Worm (Caenorhabditis elegans) whole organism, L4 larva: ENCODE data around the gene C26F1.1.

ENCODE experiments used
- F26F4.8 ChIP-seq: fragments of 200-800 bp; sonication (Bioruptor generic); conservative IDR thresholded peaks from 2 replicates; pipeline ENCODE4 v1.3.6; 2022; ENCODE audit warnings: missing genetic modification characterization, missing compliant biosample characterization
- R02D3.7 ChIP-seq: fragments of 150-350 bp; sonication (generic microtip); optimal IDR thresholded peaks from 3 replicates; lab custom pipeline; 2014; ENCODE audit warnings: missing biosample characterization, missing genetic modification characterization
- T26A8.4 ChIP-seq: fragments of 200-800 bp; sonication (Bioruptor generic); IDR thresholded peaks from 2 replicates; pipeline ENCODE4 v1.3.6; 2022; ENCODE audit warnings: missing genetic modification characterization, missing compliant biosample characterization
- Y105C5A.15 ChIP-seq: fragments of 200-800 bp; sonication (Bioruptor generic); IDR thresholded peaks from 2 replicates; pipeline ENCODE4 v1.3.6; 2022; ENCODE audit warnings: missing genetic modification characterization, missing compliant biosample characterization
- Y48G9A.11 ChIP-seq: fragments of 200-800 bp; sonication (Bioruptor generic); IDR thresholded peaks from 2 replicates; pipeline ENCODE4 v1.3.6; 2022; ENCODE audit warnings: missing genetic modification reagents, missing genetic modification characterization, missing compliant biosample characterization
- Y75B8A.6 ChIP-seq: fragments of 200-800 bp; sonication (Bioruptor generic); IDR thresholded peaks from 2 replicates; pipeline ENCODE4 v1.3.6; 2022; ENCODE audit warnings: missing genetic modification reagents, missing genetic modification characterization, missing compliant biosample characterization
- ZK546.5 ChIP-seq, 2 experiments: sonication (generic microtip); optimal IDR thresholded peaks; 2 replicates each; lab custom pipeline; 2017; ENCODE audit warnings: missing biosample characterization in 2 of 2, missing genetic modification characterization in 2 of 2
- aha-1 ChIP-seq: fragments of 150-350 bp; peaks from one replicate; lab custom pipeline; 2014; ENCODE audit warnings: missing biosample characterization, missing genetic modification characterization
- arid-1 ChIP-seq: fragments of 200-800 bp; sonication (Bioruptor generic); conservative IDR thresholded peaks from 2 replicates; pipeline ENCODE4 v1.3.6; 2022; ENCODE audit warnings: missing genetic modification reagents, missing genetic modification characterization, missing compliant biosample characterization
- ceh-20 ChIP-seq: fragments of 200-800 bp; sonication (Bioruptor generic); IDR thresholded peaks from 2 replicates; pipeline ENCODE4 v1.3.6; 2022; ENCODE audit warnings: missing genetic modification reagents, missing genetic modification characterization, missing compliant biosample characterization
- ceh-32 ChIP-seq: sonication (generic microtip); optimal IDR thresholded peaks from 2 replicates; lab custom pipeline; 2016; ENCODE audit warnings: mild to moderate bottlenecking, missing genetic modification characterization, missing compliant biosample characterization; ENCODE audit not compliant: poor library complexity
- ces-1 ChIP-seq: fragments of 150-350 bp; sonication (generic microtip); optimal IDR thresholded peaks from 4 replicates; lab custom pipeline; 2014; ENCODE audit warnings: missing biosample characterization, missing genetic modification reagents, missing genetic modification characterization
- ctbp-1 ChIP-seq: fragments of 200-800 bp; sonication (Bioruptor generic); IDR thresholded peaks from 2 replicates; pipeline ENCODE4 v1.3.6; 2022; ENCODE audit warnings: missing genetic modification reagents, missing genetic modification characterization, missing compliant biosample characterization
- daf-12 ChIP-seq: fragments of 150-350 bp; optimal IDR thresholded peaks from 2 replicates; lab custom pipeline; 2014; ENCODE audit warnings: missing biosample characterization, missing genetic modification reagents, missing genetic modification characterization
- dmd-9 ChIP-seq: fragments of 200-800 bp; sonication (Bioruptor generic); IDR thresholded peaks from 2 replicates; pipeline ENCODE4 v1.3.6; 2022; ENCODE audit warnings: missing genetic modification reagents, missing genetic modification characterization, missing compliant biosample characterization
- dpl-1 ChIP-seq: fragments of 150-350 bp; optimal IDR thresholded peaks from 2 replicates; lab custom pipeline; 2014; ENCODE audit warnings: missing biosample characterization, missing genetic modification reagents, missing genetic modification characterization
- dve-1 ChIP-seq: sonication (generic microtip); optimal IDR thresholded peaks from 2 replicates; lab custom pipeline; 2017; ENCODE audit warnings: antibody characterized with exemption, mild to moderate bottlenecking, missing genetic modification characterization, missing compliant biosample characterization; ENCODE audit not compliant: insufficient read depth
- egl-27 ChIP-seq: sonication (generic microtip); optimal IDR thresholded peaks from 3 replicates; lab custom pipeline; 2017; ENCODE audit warnings: missing biosample characterization, missing genetic modification reagents, missing genetic modification characterization
- egl-43 ChIP-seq: fragments of 200-800 bp; sonication (Bioruptor generic); IDR thresholded peaks from 2 replicates; pipeline ENCODE4 v1.3.6; 2022; ENCODE audit warnings: missing genetic modification reagents, missing genetic modification characterization, missing compliant biosample characterization
- fkh-10 ChIP-seq: fragments of 150-350 bp; optimal IDR thresholded peaks from 2 replicates; lab custom pipeline; 2014; ENCODE audit warnings: missing biosample characterization, missing genetic modification reagents, missing genetic modification characterization
- hlh-30 ChIP-seq: sonication (generic microtip); optimal IDR thresholded peaks from 2 replicates; lab custom pipeline; 2017; ENCODE audit warnings: antibody characterized with exemption, mild to moderate bottlenecking, missing genetic modification characterization, missing compliant biosample characterization; ENCODE audit not compliant: insufficient read depth
- hmg-1.1 ChIP-seq: fragments of 200-800 bp; sonication (Bioruptor generic); IDR thresholded peaks from 2 replicates; pipeline ENCODE4 v1.3.6; 2022; ENCODE audit warnings: missing genetic modification reagents, missing genetic modification characterization, missing compliant biosample characterization
- lim-7 ChIP-seq: fragments of 200-800 bp; sonication (Bioruptor generic); IDR thresholded peaks from 2 replicates; pipeline ENCODE4 v1.3.6; 2022; ENCODE audit warnings: missing genetic modification characterization, missing compliant biosample characterization
- lin-29 ChIP-seq: fragments of 200-800 bp; sonication (Bioruptor generic); IDR thresholded peaks from 2 replicates; pipeline ENCODE4 v1.3.6; 2022; ENCODE audit warnings: missing genetic modification reagents, missing genetic modification characterization, missing compliant biosample characterization
- lin-38 ChIP-seq: fragments of 200-800 bp; sonication (Bioruptor generic); IDR thresholded peaks from 2 replicates; pipeline ENCODE4 v1.3.6; 2022; ENCODE audit warnings: missing genetic modification reagents, missing genetic modification characterization, missing compliant biosample characterization
- lir-3 ChIP-seq: sonication (generic microtip); optimal IDR thresholded peaks from 2 replicates; lab custom pipeline; 2016; ENCODE audit warnings: mild to moderate bottlenecking, missing genetic modification characterization, missing compliant biosample characterization
- lsy-2 ChIP-seq, 2 experiments: fragments of 150-350 bp in 1 of 2; sonication (generic microtip) in 1 of 2; optimal IDR thresholded peaks; 2 replicates each; lab custom pipeline; 2014 to 2017; ENCODE audit warnings: missing biosample characterization in 2 of 2, missing genetic modification characterization in 2 of 2
- madf-5 ChIP-seq, 2 experiments: fragments of 200-800 bp; sonication (Bioruptor generic); IDR thresholded peaks; 2 replicates each; pipeline ENCODE4 v1.3.6; 2022; ENCODE audit warnings: missing compliant biosample characterization in 2 of 2, missing genetic modification characterization in 2 of 2
- mdl-1 ChIP-seq, 2 experiments: fragments of 150-350 bp in 1 of 2; sonication (generic microtip) in 1 of 2; optimal IDR thresholded peaks; 2 replicates each; lab custom pipeline; 2014 to 2017; ENCODE audit warnings: missing biosample characterization in 2 of 2, missing genetic modification characterization in 2 of 2
- mxl-3 ChIP-seq: fragments of 200-800 bp; sonication (Bioruptor generic); optimal IDR thresholded peaks from 2 replicates; lab custom pipeline; 2018; ENCODE audit warnings: mild to moderate bottlenecking, missing genetic modification characterization, missing compliant biosample characterization
- nhr-11 ChIP-seq: fragments of 150-350 bp; optimal IDR thresholded peaks from 2 replicates; lab custom pipeline; 2014; ENCODE audit warnings: missing biosample characterization, missing genetic modification characterization
- nhr-28 ChIP-seq: fragments of 150-350 bp; optimal IDR thresholded peaks from 2 replicates; lab custom pipeline; 2014; ENCODE audit warnings: missing biosample characterization, missing genetic modification characterization
- nhr-42 ChIP-seq: fragments of 200-800 bp; sonication (Bioruptor generic); IDR thresholded peaks from 2 replicates; pipeline ENCODE4 v1.3.6; 2022; ENCODE audit warnings: missing genetic modification characterization, missing compliant biosample characterization
- pha-4 ChIP-seq, 2 experiments: fragments of 150-350 bp in 1 of 2; fragments of 200-800 bp in 1 of 2; sonication (Bioruptor generic) in 1 of 2; IDR thresholded peaks in 1 of 2; optimal IDR thresholded peaks in 1 of 2; 2 replicates each; pipeline versions ENCODE4 v1.3.6 to Lab custom; 2014 to 2022; ENCODE audit warnings: missing genetic modification characterization in 2 of 2, missing genetic modification reagents in 2 of 2, missing biosample characterization in 1 of 2, missing compliant biosample characterization in 1 of 2
- php-3 ChIP-seq: fragments of 200-800 bp; sonication (Bioruptor generic); IDR thresholded peaks from 2 replicates; pipeline ENCODE4 v1.3.6; 2022; ENCODE audit warnings: missing genetic modification reagents, missing genetic modification characterization, missing compliant biosample characterization
- pqm-1 ChIP-seq: sonication (generic microtip); optimal IDR thresholded peaks from 2 replicates; lab custom pipeline; 2017; ENCODE audit warnings: missing biosample characterization, missing genetic modification characterization
- sdz-12 ChIP-seq: fragments of 200-800 bp; sonication (Bioruptor generic); optimal IDR thresholded peaks from 2 replicates; lab custom pipeline; 2018; ENCODE audit warnings: mild to moderate bottlenecking, missing genetic modification characterization, missing compliant biosample characterization
- set-16 ChIP-seq: fragments of 200-800 bp; sonication (Bioruptor generic); IDR thresholded peaks from 2 replicates; pipeline ENCODE4 v1.3.6; 2022; ENCODE audit warnings: missing genetic modification reagents, missing genetic modification characterization, missing compliant biosample characterization
- spr-3 ChIP-seq: fragments of 200-800 bp; sonication (Bioruptor generic); optimal IDR thresholded peaks from 2 replicates; lab custom pipeline; 2018; ENCODE audit warnings: mild to moderate bottlenecking, missing genetic modification characterization, missing compliant biosample characterization
- vab-7 ChIP-seq: fragments of 200-800 bp; sonication (Bioruptor generic); IDR thresholded peaks from 2 replicates; pipeline ENCODE4 v1.3.6; 2022; ENCODE audit warnings: missing genetic modification reagents, missing genetic modification characterization, missing compliant biosample characterization
- zfp-2 ChIP-seq: sonication (generic microtip); optimal IDR thresholded peaks from 2 replicates; lab custom pipeline; 2016; ENCODE audit warnings: mild to moderate bottlenecking, missing genetic modification characterization, missing compliant biosample characterization
- ztf-11 ChIP-seq: fragments of 150-350 bp; optimal IDR thresholded peaks from 2 replicates; lab custom pipeline; 2014; ENCODE audit warnings: missing biosample characterization, missing genetic modification characterization

C26F1.1 gene

DNA sequence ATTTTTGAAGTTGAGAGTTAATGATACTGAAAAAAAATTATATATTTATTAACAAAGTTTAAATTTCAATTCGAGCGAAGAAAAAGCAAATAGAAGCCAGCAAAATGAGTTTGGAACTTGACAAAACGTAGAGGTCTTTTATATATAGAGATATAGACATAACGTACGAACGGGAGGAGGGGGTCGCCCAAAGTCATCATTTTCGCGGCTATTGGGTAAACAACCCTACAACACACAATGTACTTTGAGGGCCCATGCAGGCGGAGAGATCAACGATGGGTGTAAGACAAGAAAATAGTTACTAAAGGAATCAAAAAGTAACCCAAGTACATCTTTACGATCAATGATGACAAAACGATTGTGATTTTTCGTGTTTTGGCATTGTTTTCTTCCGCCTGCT is 26.5 kb downstream of the C26F1.1 start, which contains the start of gene ZK742.4:
ZK742.4 (minus strand) TSS at position 35 of the 400 bp plus-strand sequence.
- TF ChIP-seq lim-7 (no peak), egl-27 (no peak), pha-4 (GFP tag; IDR thresholded peaks at IDR 0.05; lab: Robert Waterston, UW) (0 out of 2 replicates have a peak, but pooled peaks have one; percentile 21), pha-4 (tag; optimal IDR thresholded peaks at IDR 0.05; lab: Kevin White, UChicago) (no peak), zfp-2 (tag; lab: Kevin White, UChicago) (no peak), dpl-1 (GFP tag; lab: Kevin White, UChicago) (no peak), mxl-3 (GFP tag; lab: Kevin White, UChicago) (no peak), nhr-11 (tag; lab: Kevin White, UChicago) (no peak), ZK546.5 (tag; optimal IDR thresholded peaks at IDR 0.05; lab: Kevin White, UChicago) (no peak), nhr-28 (tag; lab: Kevin White, UChicago) (peak; percentile 43)

DNA sequence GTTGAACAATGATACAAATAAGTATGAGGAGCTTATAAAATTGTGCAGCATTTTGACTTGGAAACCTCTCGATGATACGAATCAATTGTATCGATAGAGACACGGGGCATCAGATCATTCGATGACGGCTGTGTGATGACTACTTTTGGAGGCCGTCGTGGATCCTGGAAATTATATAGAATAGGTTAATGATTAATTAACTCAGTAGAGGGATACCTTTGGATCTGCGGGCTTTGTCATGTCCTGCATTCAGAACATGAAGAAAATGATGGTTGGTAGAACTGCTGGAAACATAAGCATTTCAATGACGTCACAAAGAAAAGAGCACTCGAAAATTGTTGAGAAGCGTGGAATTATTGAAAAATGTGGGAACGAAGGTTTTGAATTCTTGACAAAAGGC is 29.4 kb downstream of the C26F1.1 start, which contains the start of gene ZK742.6:
ZK742.6 (minus strand) TSS at position 342 of the 400 bp plus-strand sequence.
- TF ChIP-seq nhr-28 (tag; lab: Kevin White, UChicago) (no peak), nhr-11 (tag; lab: Kevin White, UChicago) (no peak), set-16 (no peak), hlh-30 (tag; lab: Kevin White, UChicago) (no peak), daf-12 (tag; lab: Kevin White, UChicago) (no peak), hmg-1.1 (GFP tag; lab: Robert Waterston, UW) (no peak), T26A8.4 (GFP tag; lab: Robert Waterston, UW) (no peak), ceh-20 (no peak), vab-7 (GFP tag; lab: Robert Waterston, UW) (no peak)

DNA sequence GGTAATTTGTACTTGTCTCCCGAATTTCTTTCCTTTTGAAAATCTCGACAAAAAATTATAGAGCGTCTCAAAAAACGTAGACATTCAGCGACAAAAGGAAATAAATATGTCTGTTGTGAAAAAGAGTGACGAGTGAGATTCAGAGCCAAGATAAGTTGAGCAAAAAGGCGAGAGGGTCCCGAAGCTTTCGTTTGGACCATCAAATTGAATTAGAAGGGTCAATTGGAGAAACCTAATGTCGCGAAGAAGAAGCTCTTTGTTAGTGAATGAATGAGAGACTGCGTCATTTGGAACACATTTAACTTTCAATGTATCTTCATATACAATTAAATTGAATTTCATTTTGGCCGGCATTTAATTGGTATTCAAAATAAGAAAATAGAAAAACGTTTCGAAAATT is 31.3 kb downstream of the C26F1.1 start:
- TF ChIP-seq ctbp-1 (GFP tag; lab: Robert Waterston, UW) = 0 out of 2 replicates have a peak, but pooled peaks have one; percentile 31
- TF ChIP-seq F26F4.8 (GFP tag; lab: Robert Waterston, UW) = no peak
- peak; percentile 56 for TF ChIP-seq fkh-10
- TF ChIP-seq ces-1 (GFP tag; lab: Kevin White, UChicago) = peak; percentile 65
- no peak for TF ChIP-seq lin-38 (GFP tag; lab: Robert Waterston, UW)

DNA sequence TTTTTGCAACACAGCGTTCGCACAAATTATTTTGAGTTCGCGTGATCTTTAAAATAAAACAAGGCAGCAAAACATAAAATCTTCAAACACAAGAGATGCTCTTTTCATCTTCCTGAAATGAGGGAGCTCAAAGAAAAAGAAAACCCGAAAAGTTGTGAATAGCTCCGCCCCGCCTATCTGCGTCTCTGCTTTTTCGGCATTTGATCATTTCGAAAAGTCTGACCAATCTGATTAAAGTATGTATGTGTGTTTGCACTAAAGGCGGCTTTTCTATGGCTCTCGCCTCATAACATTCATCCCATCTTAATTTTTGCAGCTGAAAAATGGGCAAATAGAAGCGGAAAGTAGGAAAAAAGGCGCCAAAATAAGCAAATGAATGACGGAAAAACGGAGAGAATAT is 34.4 kb downstream of the C26F1.1 start:
- TF ChIP-seq Y48G9A.11 (GFP tag; lab: Robert Waterston, UW) = no peak
- TF ChIP-seq mxl-3 (GFP tag; lab: Kevin White, UChicago) = no peak
- TF ChIP-seq fkh-10 = peak; percentile 19
- TF ChIP-seq vab-7 (GFP tag; lab: Robert Waterston, UW) = no peak

DNA sequence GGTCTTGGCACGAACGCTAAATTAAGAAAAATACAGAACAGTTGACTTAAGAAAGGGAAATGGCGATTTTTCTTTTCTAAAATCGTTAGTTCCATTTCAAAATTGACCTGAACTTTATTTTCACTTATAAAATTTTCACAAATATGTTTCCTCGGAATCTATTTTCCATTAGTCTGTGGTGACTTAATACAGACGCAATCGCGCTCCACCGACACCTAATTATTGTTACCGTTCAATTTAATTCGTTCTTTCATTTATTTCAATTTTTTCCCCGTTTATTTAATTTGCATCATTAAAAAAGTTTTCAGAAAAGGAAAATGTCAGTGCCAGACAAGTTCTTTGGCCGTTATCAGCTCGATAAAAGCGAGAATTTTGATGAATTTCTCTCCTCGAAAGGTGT is 35.1 kb downstream of the C26F1.1 start, which contains the start of gene lbp-4:
lbp-4 (plus strand) TSS at position 309 of the 400 bp plus-strand sequence.
- TF ChIP-seq php-3 (GFP tag; lab: Robert Waterston, UW) = no peak
- TF ChIP-seq spr-3 (GFP tag; lab: Kevin White, UChicago) = no peak
- TF ChIP-seq dve-1 = no peak
- TF ChIP-seq Y75B8A.6 = no peak
- TF ChIP-seq mdl-1 (tag; optimal IDR thresholded peaks at IDR 0.05; lab: Kevin White, UChicago) = no peak
- peak; percentile 56 for TF ChIP-seq pqm-1 (tag; lab: Kevin White, UChicago)
- TF ChIP-seq nhr-28 (tag; lab: Kevin White, UChicago) = peak; percentile 32
- no peak for TF ChIP-seq ceh-32 (tag; lab: Kevin White, UChicago)
- no peak for TF ChIP-seq Y105C5A.15 (GFP tag; lab: Robert Waterston, UW)
- TF ChIP-seq madf-5 (GFP tag; IDR thresholded peaks at IDR 0.05; lab: Robert Waterston, UW) = no peak
- TF ChIP-seq dmd-9 (GFP tag; lab: Robert Waterston, UW) = no peak
- TF ChIP-seq ztf-11 = no peak
- no peak for TF ChIP-seq sdz-12 (GFP tag; lab: Kevin White, UChicago)
- TF ChIP-seq lin-29 (GFP tag; lab: Robert Waterston, UW) = no peak
- no peak for TF ChIP-seq egl-27
- TF ChIP-seq lir-3 = no peak
- TF ChIP-seq hmg-1.1 (GFP tag; lab: Robert Waterston, UW) = no peak
- TF ChIP-seq Y48G9A.11 (GFP tag; lab: Robert Waterston, UW) = no peak
- no peak for TF ChIP-seq lim-7
- TF ChIP-seq arid-1 (GFP tag; lab: Robert Waterston, UW) = no peak
- TF ChIP-seq pha-4 (GFP tag; IDR thresholded peaks at IDR 0.05; lab: Robert Waterston, UW) = no peak
- TF ChIP-seq pha-4 (tag; optimal IDR thresholded peaks at IDR 0.05; lab: Kevin White, UChicago) = no peak
- peak; percentile 17 for TF ChIP-seq aha-1 (tag; lab: Kevin White, UChicago)
- TF ChIP-seq nhr-42 (GFP tag; lab: Robert Waterston, UW) = no peak
- no peak for TF ChIP-seq R02D3.7
- TF ChIP-seq lsy-2 (tag; optimal IDR thresholded peaks at IDR 0.05; lab: Kevin White, UChicago) = peak in 1 of 2 experiments; percentile 64
- TF ChIP-seq egl-43 (GFP tag; lab: Robert Waterston, UW) = no peak
